Fruit fly (Drosophila melanogaster): ENCODE measurements around the gene CG31624.

Gene CG31624

DNA sequence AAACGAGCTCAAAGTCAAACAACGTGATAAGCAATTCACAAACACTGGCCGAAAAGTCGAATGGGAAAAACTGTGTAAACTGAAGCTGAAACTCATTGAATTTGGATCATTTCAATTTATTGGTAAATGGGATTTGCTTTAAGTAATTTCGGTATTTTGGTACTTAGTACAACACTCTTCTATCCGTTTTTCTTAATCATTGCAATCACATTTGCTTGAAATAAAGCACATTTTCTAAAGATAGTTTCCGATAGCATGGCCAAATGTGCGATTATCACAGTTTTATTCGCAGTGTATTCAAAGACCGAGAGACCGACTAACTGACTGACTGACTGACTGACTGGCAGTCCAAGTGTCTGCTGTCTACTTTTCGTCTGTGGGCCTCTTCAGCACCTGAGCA lies 3.7 kb downstream of the CG31624 start:
- TF ChIP-seq CG14655 (GFP tag; optimal IDR thresholded peaks at IDR 0.05), result peak; percentile 59
- peak; percentile 17 for TF ChIP-seq CG17806 (tag; optimal IDR thresholded peaks at IDR 0.05)
- no peak for TF ChIP-seq Snoo (tag; optimal IDR thresholded peaks at IDR 0.05)
- TF ChIP-seq Pif1A (GFP tag; optimal IDR thresholded peaks at IDR 0.05), result peak; percentile 20
- TF ChIP-seq CG12605 (GFP tag; IDR thresholded peaks at IDR 0.05), result no peak
- TF ChIP-seq EcR (GFP tag; optimal IDR thresholded peaks at IDR 0.05), result no peak
- no peak for TF ChIP-seq Pif1B (GFP tag; optimal IDR thresholded peaks at IDR 0.05)
- TF ChIP-seq CG9948 (tag; optimal IDR thresholded peaks at IDR 0.05), result peak; percentile 50
- TF ChIP-seq CG34367 (tag; optimal IDR thresholded peaks at IDR 0.05), result peak; percentile 17
- TF ChIP-seq CG8301 (tag; optimal IDR thresholded peaks at IDR 0.05), result peak; percentile 58
- 0 out of 3 replicates have a peak, but pooled peaks have one; percentile 20 for TF ChIP-seq fd96Ca (GFP tag; IDR thresholded peaks at IDR 0.05)
- TF ChIP-seq CG32121 (GFP tag; IDR thresholded peaks at IDR 0.05), result peak; percentile 47; the same call in 1 of the 2 replicates
- peak; percentile 45 for TF ChIP-seq CG8159 (tag; optimal IDR thresholded peaks at IDR 0.05)
- TF ChIP-seq CG4496 (GFP tag; IDR thresholded peaks at IDR 0.05), result 0 out of 3 replicates have a peak, but pooled peaks have one; percentile 23
- TF ChIP-seq CG10348 (GFP tag; IDR thresholded peaks at IDR 0.05), result no peak

DNA sequence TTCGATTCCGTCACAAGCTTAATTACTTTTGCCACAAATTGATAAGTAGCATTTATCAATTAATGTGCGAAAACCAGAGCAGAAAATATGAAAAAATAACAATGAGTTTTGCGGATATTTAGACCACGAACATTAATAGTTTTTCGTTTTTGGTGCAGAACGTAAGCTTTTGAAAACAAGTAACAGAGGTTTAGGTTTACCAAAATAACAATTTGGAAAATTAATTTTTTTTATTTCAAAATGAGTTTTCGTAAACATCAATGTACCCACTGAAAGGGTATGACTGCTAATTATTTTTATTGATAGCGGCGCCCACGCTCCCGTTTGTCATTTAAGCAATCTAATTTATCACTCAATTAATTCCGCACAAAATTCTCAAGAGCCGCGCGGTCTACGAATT lies 4.8 kb downstream of the CG31624 start:
- no peak for TF ChIP-seq CG34367 (tag; optimal IDR thresholded peaks at IDR 0.05)
- no peak for TF ChIP-seq Pif1B (GFP tag; optimal IDR thresholded peaks at IDR 0.05)
- TF ChIP-seq CG14655 (GFP tag; optimal IDR thresholded peaks at IDR 0.05), result no peak
- no peak for TF ChIP-seq CG13204 (GFP tag; optimal IDR thresholded peaks at IDR 0.05)

DNA sequence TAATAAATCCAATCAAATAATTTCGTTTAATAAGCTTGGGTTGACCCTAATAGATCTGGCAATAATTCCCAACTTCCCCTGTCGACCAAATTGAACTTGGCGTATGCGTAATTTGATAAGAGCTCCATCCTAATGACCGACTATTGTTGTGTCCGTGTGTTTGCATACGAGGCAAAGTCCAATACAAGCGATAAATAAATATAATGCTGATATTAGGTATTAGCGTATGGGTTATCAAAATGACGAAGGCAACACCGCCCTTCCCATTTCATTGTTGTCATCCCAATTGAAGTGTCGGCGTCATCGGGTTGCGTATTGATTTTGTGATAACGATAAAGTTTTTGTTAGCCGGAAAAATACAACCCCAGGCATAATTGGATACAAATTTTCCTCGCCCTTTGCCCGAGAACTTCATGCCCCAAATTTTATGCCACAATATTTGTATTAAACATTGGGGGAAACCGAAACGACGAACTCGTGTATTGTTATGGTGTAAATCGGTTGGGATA lies 10.8 kb downstream of the CG31624 start:
- TF ChIP-seq CG34367 (tag; optimal IDR thresholded peaks at IDR 0.05) (no peak), CG8159 (tag; optimal IDR thresholded peaks at IDR 0.05) (no peak), CG4496 (GFP tag; IDR thresholded peaks at IDR 0.05) (no peak), CG9948 (tag; optimal IDR thresholded peaks at IDR 0.05) (no peak), CG13204 (GFP tag; optimal IDR thresholded peaks at IDR 0.05) (no peak)

DNA sequence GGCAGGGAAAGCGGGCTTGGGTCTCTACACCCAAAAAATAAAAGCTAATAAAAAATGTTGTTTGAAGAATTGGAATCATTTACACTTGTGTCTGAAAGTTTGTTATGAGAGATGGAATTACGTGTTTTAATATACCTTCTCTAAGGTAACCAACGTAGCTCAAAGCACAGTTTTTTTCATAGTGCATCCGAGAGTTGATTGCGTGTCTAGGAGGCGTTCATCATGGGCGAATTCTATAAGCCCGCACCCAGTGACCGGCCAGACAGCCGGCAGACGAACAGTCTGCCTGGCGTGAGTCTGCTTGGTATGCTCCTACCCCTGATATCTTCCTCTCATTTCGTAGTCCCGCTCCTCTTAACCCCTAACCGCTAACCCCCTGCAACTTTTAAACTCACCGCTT lies 12.4 kb downstream of the CG31624 start:
- TF ChIP-seq CG14655 (GFP tag; optimal IDR thresholded peaks at IDR 0.05) (no peak), CG8301 (tag; optimal IDR thresholded peaks at IDR 0.05) (no peak), CG17806 (tag; optimal IDR thresholded peaks at IDR 0.05) (no peak), CG13204 (GFP tag; optimal IDR thresholded peaks at IDR 0.05) (no peak)

DNA sequence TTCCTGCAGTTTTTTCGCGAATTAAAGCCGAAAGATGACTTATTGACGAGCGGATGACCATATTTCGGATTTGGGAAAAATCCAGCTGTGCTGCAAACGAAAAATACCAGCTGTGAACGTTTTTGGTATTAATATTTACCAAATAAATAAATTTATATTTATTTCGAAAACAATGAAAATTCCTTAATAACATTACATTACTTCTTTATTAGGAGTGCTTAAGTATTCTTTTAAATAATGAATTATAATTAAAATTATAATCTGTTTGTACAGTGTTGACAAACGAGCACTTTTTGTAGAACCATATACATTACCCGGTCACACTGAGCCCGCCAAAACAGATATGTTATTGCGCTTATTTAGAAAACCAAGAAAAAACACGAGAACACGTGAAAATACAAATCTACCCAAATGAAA lies 20.6 kb downstream of the CG31624 start, which contains the start of the genes bur and Mcm10:
TSS of gene bur (minus strand) at position 69 of the 417 bp plus-strand sequence.
TSS of gene Mcm10 (plus strand) at position 319 of the 417 bp plus-strand sequence.
- TF ChIP-seq D1 (tag; optimal IDR thresholded peaks at IDR 0.05) (no peak), Pif1A (GFP tag; optimal IDR thresholded peaks at IDR 0.05) (no peak), Pif1B (GFP tag; optimal IDR thresholded peaks at IDR 0.05) (no peak), CG14655 (GFP tag; optimal IDR thresholded peaks at IDR 0.05) (no peak), EcR (GFP tag; optimal IDR thresholded peaks at IDR 0.05) (no peak), CG32121 (GFP tag; IDR thresholded peaks at IDR 0.05) (no peak), gl (tag; optimal IDR thresholded peaks at IDR 0.05) (no peak), rn (GFP tag; IDR thresholded peaks at IDR 0.05) (no peak), CG17806 (tag; optimal IDR thresholded peaks at IDR 0.05) (no peak)

DNA sequence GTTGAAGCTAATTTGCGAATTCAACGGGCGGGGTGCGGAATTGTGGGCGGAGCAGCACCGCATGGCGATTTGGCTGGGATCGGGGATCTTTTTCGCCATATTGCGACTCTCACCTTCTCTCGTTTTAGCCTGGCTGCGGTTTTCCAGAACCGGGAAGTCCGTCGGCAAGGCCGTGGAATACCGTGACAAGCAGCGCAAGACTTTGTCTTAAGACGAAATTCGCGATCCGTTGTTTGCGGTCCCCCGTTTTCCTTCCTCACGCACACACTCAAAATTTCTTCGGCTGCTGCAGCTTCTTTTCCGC lies 21.0 kb downstream of the CG31624 start:
- TF ChIP-seq CG4496 (GFP tag; IDR thresholded peaks at IDR 0.05) (0 out of 3 replicates have a peak, but pooled peaks have one; percentile 26), CG17806 (tag; optimal IDR thresholded peaks at IDR 0.05) (no peak)

DNA sequence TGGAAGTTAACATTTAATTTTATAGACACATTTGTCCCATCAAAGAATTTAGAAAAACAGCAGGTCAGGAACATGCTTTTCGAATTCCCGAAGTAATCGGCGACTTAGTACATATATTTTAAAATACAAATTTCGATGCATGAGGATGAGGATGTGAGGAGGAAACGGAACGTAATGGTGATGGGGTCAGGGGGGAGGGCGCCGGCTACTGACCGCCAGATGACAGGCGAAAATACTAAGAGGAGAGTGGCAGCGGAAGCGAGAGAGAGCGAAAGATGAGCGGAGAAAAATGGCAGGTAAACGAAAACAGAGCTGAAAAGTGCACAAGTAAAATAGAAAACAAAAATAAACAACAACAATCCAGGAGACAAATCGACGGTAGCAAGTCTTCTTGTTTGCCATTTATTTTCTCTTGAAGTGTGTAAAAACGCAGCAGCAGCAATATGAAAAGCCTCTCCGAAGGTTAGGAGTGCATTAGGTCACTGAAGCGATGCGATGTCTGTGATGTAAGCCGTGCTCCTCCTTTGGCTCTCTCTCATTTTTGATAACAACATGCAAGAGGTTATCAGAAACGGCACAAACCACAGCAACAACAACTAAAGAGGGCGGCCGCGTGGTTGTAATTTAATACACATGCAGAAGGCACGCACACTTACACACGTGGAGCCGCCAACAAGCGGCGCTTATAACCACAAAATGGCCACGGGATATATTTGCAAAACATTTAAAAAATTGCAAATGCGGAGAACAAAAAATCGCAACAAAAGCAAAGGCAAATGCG lies 21.5 kb downstream of the CG31624 start:
- TF ChIP-seq Pif1A (GFP tag; optimal IDR thresholded peaks at IDR 0.05), result no peak
- peak; percentile 9 for TF ChIP-seq EcR (GFP tag; optimal IDR thresholded peaks at IDR 0.05)
- no peak for TF ChIP-seq CG32121 (GFP tag; IDR thresholded peaks at IDR 0.05)

DNA sequence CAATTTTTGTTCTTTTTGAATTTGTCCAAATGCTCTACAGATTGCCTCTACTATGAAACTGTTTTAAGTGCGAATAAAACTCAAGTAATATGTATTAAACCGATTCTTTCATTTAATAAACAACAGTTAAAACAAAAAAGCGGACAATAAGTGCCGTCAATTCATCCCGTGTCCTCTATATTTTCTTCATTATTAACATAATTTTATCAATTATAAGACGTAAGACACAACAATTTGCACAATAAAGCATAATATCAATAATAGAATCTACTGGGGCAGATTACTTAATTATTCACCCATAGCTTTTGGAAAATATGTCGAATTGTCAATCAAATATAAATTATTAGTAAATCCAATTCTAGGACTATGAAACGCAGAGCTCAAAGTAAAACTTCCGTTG lies 27.3 kb downstream of the CG31624 start, which contains the start of gene CG31627:
TSS of gene CG31627 (plus strand) at position 301 of the 400 bp plus-strand sequence.
- TF ChIP-seq EcR (GFP tag; optimal IDR thresholded peaks at IDR 0.05) (no peak), Ets98B (GFP tag; IDR thresholded peaks at IDR 0.05) (no peak), gl (tag; optimal IDR thresholded peaks at IDR 0.05) (no peak), CG32121 (GFP tag; IDR thresholded peaks at IDR 0.05) (no peak), CG14655 (GFP tag; optimal IDR thresholded peaks at IDR 0.05) (no peak), CG8301 (tag; optimal IDR thresholded peaks at IDR 0.05) (no peak), CG10348 (GFP tag; IDR thresholded peaks at IDR 0.05) (no peak), CG4496 (GFP tag; IDR thresholded peaks at IDR 0.05) (no peak), CG15710 (tag; optimal IDR thresholded peaks at IDR 0.05) (no peak), Pif1B (GFP tag; optimal IDR thresholded peaks at IDR 0.05) (no peak), Pif1A (GFP tag; optimal IDR thresholded peaks at IDR 0.05) (no peak), fd96Ca (GFP tag; IDR thresholded peaks at IDR 0.05) (no peak), CG8159 (tag; optimal IDR thresholded peaks at IDR 0.05) (no peak), CG17806 (tag; optimal IDR thresholded peaks at IDR 0.05) (no peak), rn (GFP tag; IDR thresholded peaks at IDR 0.05) (no peak), CG34367 (tag; optimal IDR thresholded peaks at IDR 0.05) (no peak), CG13204 (GFP tag; optimal IDR thresholded peaks at IDR 0.05) (no peak), CG9948 (tag; optimal IDR thresholded peaks at IDR 0.05) (no peak), CG12605 (GFP tag; IDR thresholded peaks at IDR 0.05) (no peak)
